Fruit fly (Drosophila melanogaster): ENCODE data around the gene Ndc80.
A peak's percentile ranks its signal among the peaks of the same experiment; 100 is the strongest.

Ndc80 gene

dm6 chrX:13641115-13641890 lies 29.4 kb upstream of the Ndc80 start (continued):
- TF ChIP-seq ssp (GFP tag; IDR thresholded peaks at IDR 0.05) (peak; percentile 78), CG5953 (GFP tag; IDR thresholded peaks at IDR 0.05) (peak; percentile 84), gfzf (GFP tag; optimal IDR thresholded peaks at IDR 0.05) (no peak), Asciz (GFP tag; optimal IDR thresholded peaks at IDR 0.05) (peak; percentile 88), ATbp (GFP tag; optimal IDR thresholded peaks at IDR 0.05) (peak; percentile 88), CG2875 (GFP tag; optimal IDR thresholded peaks at IDR 0.05) (peak; percentile 87), HLH4C (GFP tag; IDR thresholded peaks at IDR 0.05; ENCODE audit: partially characterized antibody) (no peak), Nf-YC (tag; optimal IDR thresholded peaks at IDR 0.05) (peak; percentile 46), tap (tag; optimal IDR thresholded peaks at IDR 0.05) (peak; percentile 88), CG11085 (GFP tag; IDR thresholded peaks at IDR 0.05) (peak; percentile 89), CG32532 (GFP tag; IDR thresholded peaks at IDR 0.05) (peak; percentile 95), Mrtf (GFP tag; IDR thresholded peaks at IDR 0.05) (peak; percentile 94), gsb-n (tag; optimal IDR thresholded peaks at IDR 0.05) (peak; percentile 69), gce (GFP tag; IDR thresholded peaks at IDR 0.05) (peak; percentile 81), Atf6 (GFP tag; IDR thresholded peaks at IDR 0.05) (peak; percentile 94), NC2β (GFP tag; optimal IDR thresholded peaks at IDR 0.05) (peak; percentile 92), CG31224 (GFP tag; IDR thresholded peaks at IDR 0.05) (peak; percentile 88), CG11247 (GFP tag; IDR thresholded peaks at IDR 0.05) (peak; percentile 89), E2f1 (GFP tag; IDR thresholded peaks at IDR 0.05) (peak; percentile 93), CG13287 (GFP tag; IDR thresholded peaks at IDR 0.05; ENCODE audit: partially characterized antibody) (no peak), CG10979 (tag; optimal IDR thresholded peaks at IDR 0.05) (peak; percentile 89), Poxn (GFP tag; IDR thresholded peaks at IDR 0.05) (peak; percentile 83), Hsf (GFP tag; optimal IDR thresholded peaks at IDR 0.05) (peak; percentile 95), pros (GFP tag; optimal IDR thresholded peaks at IDR 0.05) (no peak), ci (GFP tag; IDR thresholded peaks at IDR 0.05) (peak; percentile 96), CG8388 (GFP tag; optimal IDR thresholded peaks at IDR 0.05) (peak; percentile 86), CG12155 (GFP tag; optimal IDR thresholded peaks at IDR 0.05) (peak; percentile 91), CG1233 (GFP tag; optimal IDR thresholded peaks at IDR 0.05) (peak; percentile 94), Hmr (GFP tag; optimal IDR thresholded peaks at IDR 0.05) (peak; percentile 95), CG16779 (GFP tag; IDR thresholded peaks at IDR 0.05) (peak; percentile 92), chn (GFP tag; optimal IDR thresholded peaks at IDR 0.05) (peak; percentile 95), dpn (GFP tag; optimal IDR thresholded peaks at IDR 0.05) (peak; percentile 95 to 96), cato (GFP tag; optimal IDR thresholded peaks at IDR 0.05; ENCODE audit: borderline replicate concordance) (peak; percentile 90), PHDP (tag; optimal IDR thresholded peaks at IDR 0.05) (peak; percentile 92), sob (GFP tag; IDR thresholded peaks at IDR 0.05) (peak; percentile 94), CG10543 (GFP tag; optimal IDR thresholded peaks at IDR 0.05) (peak; percentile 64), fd3F (GFP tag; optimal IDR thresholded peaks at IDR 0.05) (peak; percentile 90), CrebB (tag; optimal IDR thresholded peaks at IDR 0.05) (peak; percentile 80), bowl (GFP tag; IDR thresholded peaks at IDR 0.05) (peak; percentile 74), gsb (GFP tag; IDR thresholded peaks at IDR 0.05) (peak; percentile 91), da (GFP tag; optimal IDR thresholded peaks at IDR 0.05) (peak; percentile 89), sd (tag; optimal IDR thresholded peaks at IDR 0.05) (peak; percentile 81), Side (GFP tag; optimal IDR thresholded peaks at IDR 0.05) (peak; percentile 94), danr (GFP tag; IDR thresholded peaks at IDR 0.05) (peak; percentile 88), vnd (GFP tag; IDR thresholded peaks at IDR 0.05; ENCODE audit: partially characterized antibody) (no peak), NK7.1 (GFP tag; optimal IDR thresholded peaks at IDR 0.05) (peak; percentile 79), CG9437 (GFP tag; optimal IDR thresholded peaks at IDR 0.05) (peak; percentile 89), pnt (GFP tag; optimal IDR thresholded peaks at IDR 0.05) (peak; percentile 96), gro (GFP tag; optimal IDR thresholded peaks at IDR 0.05) (peak; percentile 94)
